Fruit fly (Drosophila melanogaster): Measurements from ENCODE around the gene CG1544.

CG1544 gene

dm6 chr3R:31232236-31232635 lies 35.5 kb downstream of the CG1544 start, which contains the start of gene CG15563:
CG15563 (minus strand) TSS chr3R:31232336.
- TF ChIP-seq sna (GFP tag; IDR thresholded peaks at IDR 0.05; ENCODE audit: partially characterized antibody) (no peak), p53 (GFP tag; optimal IDR thresholded peaks at IDR 0.05) (no peak), tap (tag; optimal IDR thresholded peaks at IDR 0.05) (no peak), Mad (GFP tag; optimal IDR thresholded peaks at IDR 0.05) (no peak), ranshi (GFP tag; IDR thresholded peaks at IDR 0.05) (no peak), Doc3 (GFP tag; IDR thresholded peaks at IDR 0.05; ENCODE audit: partially characterized antibody) (no peak), CG11398 (GFP tag; optimal IDR thresholded peaks at IDR 0.05) (no peak), nmo (GFP tag; optimal IDR thresholded peaks at IDR 0.05) (no peak), CG30403 (GFP tag; optimal IDR thresholded peaks at IDR 0.05) (no peak), phol (tag; optimal IDR thresholded peaks at IDR 0.05) (no peak), dmrt99B (tag; optimal IDR thresholded peaks at IDR 0.05) (no peak), Fer2 (tag; optimal IDR thresholded peaks at IDR 0.05) (no peak), sens-2 (GFP tag; IDR thresholded peaks at IDR 0.05) (no peak), h (optimal IDR thresholded peaks at IDR 0.05) (no peak), emc (GFP tag; optimal IDR thresholded peaks at IDR 0.05) (no peak)

DNA sequence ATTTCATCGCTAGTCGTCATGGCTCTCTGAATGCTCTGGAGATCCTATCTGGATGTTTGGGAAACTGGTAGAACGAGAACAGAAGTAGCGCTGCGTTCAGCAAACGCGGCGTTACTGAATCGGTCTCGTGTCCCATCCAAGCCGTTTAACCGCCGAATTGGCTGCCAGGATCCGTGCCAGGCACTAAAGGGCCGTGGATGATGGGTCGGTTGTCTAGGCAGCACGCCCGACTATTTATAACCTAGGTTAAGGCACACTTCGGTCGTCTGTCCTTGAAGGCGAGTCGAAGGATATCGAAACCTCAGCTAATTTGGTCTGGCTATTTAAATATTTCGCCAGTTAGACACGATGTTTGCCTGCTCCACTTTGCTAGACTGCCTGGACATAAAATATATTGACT lies 38.5 kb downstream of the CG1544 start, which contains the start of gene CG15564:
Gene CG15564 (minus strand): TSS at position 101 of the 400 bp plus-strand sequence.
- TF ChIP-seq pan (optimal IDR thresholded peaks at IDR 0.05) (no peak), pan (GFP tag; optimal IDR thresholded peaks at IDR 0.05 in 1 of 2, IDR thresholded peaks at IDR 0.05 in 1 of 2) (peak in 1 of 2 experiments; percentile 8), pfk (GFP tag; optimal IDR thresholded peaks at IDR 0.05) (no peak), sens (GFP tag) (peak; percentile 34)

- TF ChIP-seq ATbp (GFP tag; optimal IDR thresholded peaks at IDR 0.05) (peak; percentile 54), CG10209 (GFP tag; optimal IDR thresholded peaks at IDR 0.05) (no peak), Blimp-1 (GFP tag; optimal IDR thresholded peaks at IDR 0.05) (peak; percentile 67), CG17912 (GFP tag; optimal IDR thresholded peaks at IDR 0.05) (peak; percentile 19), vvl (GFP tag; IDR thresholded peaks at IDR 0.05) (0 out of 2 replicates have a peak, but pooled peaks have one; percentile 27), CG12769 (tag; optimal IDR thresholded peaks at IDR 0.05) (peak; percentile 1), zfh2 (GFP tag; optimal IDR thresholded peaks at IDR 0.05) (peak; percentile 3), Med (GFP tag) (peak; percentile 79), Sox100B (GFP tag; optimal IDR thresholded peaks at IDR 0.05) (no peak), seq (GFP tag; IDR thresholded peaks at IDR 0.05) (0 out of 2 replicates have a peak, but pooled peaks have one; percentile 34), ato (GFP tag; IDR thresholded peaks at IDR 0.05; ENCODE audit: partially characterized antibody) (no peak), ham (GFP tag; IDR thresholded peaks at IDR 0.05) (no peak), lab (GFP tag; optimal IDR thresholded peaks at IDR 0.05) (peak; percentile 49), CG10366 (GFP tag; IDR thresholded peaks at IDR 0.05) (no peak), CG12071 (GFP tag; optimal IDR thresholded peaks at IDR 0.05) (peak; percentile 35), CG2120 (GFP tag; optimal IDR thresholded peaks at IDR 0.05) (peak; percentile 4), Mes4 (GFP tag; optimal IDR thresholded peaks at IDR 0.05) (no peak), ase (GFP tag; IDR thresholded peaks at IDR 0.05) (no peak), Hr78 (GFP tag; optimal IDR thresholded peaks at IDR 0.05) (peak in 1 of 2 experiments; percentile 76), Dip3 (GFP tag; optimal IDR thresholded peaks at IDR 0.05) (peak; percentile 4), otp (GFP tag; IDR thresholded peaks at IDR 0.05) (peak; percentile 14; the same call in 1 of the 3 replicates), CG15269 (tag; optimal IDR thresholded peaks at IDR 0.05) (peak; percentile 16), Doc3 (GFP tag; IDR thresholded peaks at IDR 0.05; ENCODE audit: partially characterized antibody) (no peak), CG10431 (GFP tag; optimal IDR thresholded peaks at IDR 0.05) (no peak), kah (GFP tag; optimal IDR thresholded peaks at IDR 0.05) (no peak), sd (tag; optimal IDR thresholded peaks at IDR 0.05) (peak; percentile 8), CHES-1-like (GFP tag; optimal IDR thresholded peaks at IDR 0.05) (no peak), CG10979 (tag; optimal IDR thresholded peaks at IDR 0.05) (no peak), Pdp1 (GFP tag; optimal IDR thresholded peaks at IDR 0.05) (peak in 1 of 2 experiments; percentile 29), Asciz (GFP tag; optimal IDR thresholded peaks at IDR 0.05) (peak; percentile 27)
Measured at dm6 chr3R:31240023-31240422, 43.3 kb downstream of the CG1544 start.
